Fruit fly (Drosophila melanogaster) whole organism, embryonic: ENCODE data around the gene Trxr1.

ENCODE experiments used
- Ada2b ChIP-seq: fragments of 200-800 bp; sonication (Bioruptor generic); IDR thresholded peaks from 2 replicates; pipeline ENCODE4 v1.3.6; 2022; ENCODE audit warnings: missing biosample characterization, missing genetic modification characterization
- Adf1 ChIP-seq: fragments of 200-800 bp; sonication (Bioruptor generic); IDR thresholded peaks from 2 replicates; pipeline ENCODE4 v1.3.6; 2022; ENCODE audit warnings: missing biosample characterization, missing genetic modification characterization
- Aef1 ChIP-seq: fragments of 200-800 bp; sonication (Bioruptor generic); IDR thresholded peaks from 3 replicates; pipeline ENCODE4 v1.3.6; 2022; ENCODE audit warnings: missing biosample characterization, missing genetic modification characterization
- Antp ChIP-seq: fragments of 200-800 bp; sonication (Bioruptor generic); optimal IDR thresholded peaks from 3 replicates; lab custom pipeline; 2016; ENCODE audit warnings: missing biosample characterization, missing genetic modification characterization
- Blimp-1 ChIP-seq: fragments of 200-800 bp; sonication (Bioruptor generic); optimal IDR thresholded peaks from 3 replicates; lab custom pipeline; 2018; ENCODE audit warnings: missing biosample characterization, missing genetic modification characterization, mild to moderate bottlenecking, moderate library complexity, missing genetic modification reagents
- BtbVII ChIP-seq: fragments of 200-800 bp; sonication (Bioruptor generic); optimal IDR thresholded peaks from 3 replicates; lab custom pipeline; 2017; ENCODE audit warnings: missing biosample characterization, mild to moderate bottlenecking, missing genetic modification characterization
- CG10462 ChIP-seq: fragments of 200-800 bp; sonication (Bioruptor generic); optimal IDR thresholded peaks from 2 replicates; lab custom pipeline; 2016; ENCODE audit warnings: missing biosample characterization, missing genetic modification characterization
- CG12071 ChIP-seq: fragments of 200-800 bp; sonication (Bioruptor generic); optimal IDR thresholded peaks from 3 replicates; lab custom pipeline; 2018; ENCODE audit warnings: missing biosample characterization, mild to moderate bottlenecking, missing genetic modification characterization
- CG13287 ChIP-seq: fragments of 200-800 bp; sonication (Bioruptor generic); IDR thresholded peaks from 2 replicates; pipeline ENCODE4 v1.3.6; 2022; ENCODE audit warnings: missing biosample characterization, missing genetic modification characterization; ENCODE audit not compliant: partially characterized antibody
- CG14014 ChIP-seq: fragments of 200-800 bp; sonication (Bioruptor generic); IDR thresholded peaks from 2 replicates; pipeline ENCODE4 v1.3.6; 2022; ENCODE audit warnings: missing biosample characterization, missing genetic modification characterization
- CG14860 ChIP-seq: fragments of 200-800 bp; sonication (Bioruptor generic); IDR thresholded peaks from 3 replicates; pipeline ENCODE4 v1.3.6; 2022; ENCODE audit warnings: missing biosample characterization, missing genetic modification characterization; ENCODE audit not compliant: partially characterized antibody
- CG17359 ChIP-seq: fragments of 200-800 bp; sonication (Bioruptor generic); optimal IDR thresholded peaks from 3 replicates; lab custom pipeline; 2018; ENCODE audit warnings: missing biosample characterization, mild to moderate bottlenecking, missing genetic modification characterization, moderate library complexity
- CG17802 ChIP-seq: fragments of 200-800 bp; sonication (Bioruptor generic); optimal IDR thresholded peaks from 2 replicates; lab custom pipeline; 2018; ENCODE audit warnings: missing biosample characterization, mild to moderate bottlenecking, missing genetic modification characterization, moderate library complexity
- CG17912 ChIP-seq: fragments of 200-800 bp; sonication (Bioruptor generic); optimal IDR thresholded peaks from 2 replicates; lab custom pipeline; 2018; ENCODE audit warnings: missing biosample characterization, mild to moderate bottlenecking, missing genetic modification characterization
- CG31365 ChIP-seq: fragments of 200-800 bp; sonication (Bioruptor generic); optimal IDR thresholded peaks from 2 replicates; lab custom pipeline; 2018; ENCODE audit warnings: missing biosample characterization, mild to moderate bottlenecking, missing genetic modification characterization
- CG3281 ChIP-seq: fragments of 200-800 bp; sonication (Bioruptor generic); optimal IDR thresholded peaks from 3 replicates; lab custom pipeline; 2017; ENCODE audit warnings: missing biosample characterization, mild to moderate bottlenecking, missing genetic modification characterization
- CG6654 ChIP-seq: fragments of 200-800 bp; sonication (Bioruptor generic); optimal IDR thresholded peaks from 2 replicates; lab custom pipeline; 2017; ENCODE audit warnings: missing biosample characterization, mild to moderate bottlenecking, missing genetic modification characterization
- CG6765 ChIP-seq: fragments of 200-800 bp; sonication (Bioruptor generic); optimal IDR thresholded peaks from 3 replicates; lab custom pipeline; 2017; ENCODE audit warnings: missing biosample characterization, mild to moderate bottlenecking, missing genetic modification characterization
- CG8478 ChIP-seq: fragments of >200 bp; optimal IDR thresholded peaks from 2 replicates; lab custom pipeline; 2018
- Camta ChIP-seq: fragments of 200-800 bp; sonication (Bioruptor generic); optimal IDR thresholded peaks from 2 replicates; lab custom pipeline; 2016; ENCODE audit warnings: missing biosample characterization, missing genetic modification characterization
- Ets65A ChIP-seq: fragments of 200-800 bp; sonication (Bioruptor generic); peaks from one replicate; lab custom pipeline; 2016; ENCODE audit warnings: missing biosample characterization, missing genetic modification characterization
- Fer2 ChIP-seq: fragments of 200-800 bp; sonication (Bioruptor generic); optimal IDR thresholded peaks from 2 replicates; lab custom pipeline; 2018; ENCODE audit warnings: missing biosample characterization, mild to moderate bottlenecking, missing genetic modification characterization, moderate library complexity
- Gsc ChIP-seq: fragments of 200-800 bp; sonication (Bioruptor generic); IDR thresholded peaks from 2 replicates; pipeline ENCODE4 v1.3.6; 2022; ENCODE audit warnings: missing biosample characterization, missing genetic modification characterization
- Jarid2 ChIP-seq: fragments of 200-800 bp; sonication (Bioruptor generic); optimal IDR thresholded peaks from 3 replicates; lab custom pipeline; 2017; ENCODE audit warnings: mild to moderate bottlenecking, missing biosample characterization, missing genetic modification reagents, missing genetic modification characterization
- Neu2 ChIP-seq: fragments of 200-800 bp; sonication (Bioruptor generic); optimal IDR thresholded peaks from 3 replicates; lab custom pipeline; 2016; ENCODE audit warnings: missing biosample characterization, missing genetic modification characterization, borderline replicate concordance
- Nf-YA ChIP-seq: fragments of 200-800 bp; sonication (Bioruptor generic); IDR thresholded peaks from 2 replicates; pipeline ENCODE4 v1.3.6; 2022; ENCODE audit warnings: missing biosample characterization, missing genetic modification characterization
- Opbp ChIP-seq: fragments of 200-800 bp; sonication (Bioruptor generic); IDR thresholded peaks from 3 replicates; pipeline ENCODE4 v1.3.6; 2022; ENCODE audit warnings: missing biosample characterization, missing genetic modification characterization; ENCODE audit not compliant: partially characterized antibody
- Pdp1 ChIP-seq, 2 experiments: fragments of 200-800 bp; sonication (Bioruptor generic); optimal IDR thresholded peaks; 3 replicates each; lab custom pipeline; 2016; ENCODE audit warnings: missing biosample characterization in 2 of 2, missing genetic modification characterization in 2 of 2, mild to moderate bottlenecking in 1 of 2, moderate library complexity in 1 of 2
- Rfx ChIP-seq: fragments of 200-800 bp; sonication (Bioruptor generic); IDR thresholded peaks from 2 replicates; pipeline ENCODE4 v1.3.6; 2022; ENCODE audit warnings: missing biosample characterization, missing genetic modification characterization
- Trl ChIP-seq, 3 experiments: fragments of >200 bp in 2 of 3; fragments of 200-800 bp in 1 of 3; sonication (Bioruptor generic) in 1 of 3; optimal IDR thresholded peaks; 2 replicates in 1 of 3; 3 replicates in 2 of 3; lab custom pipeline; 2016 to 2017; ENCODE audit warnings: missing biosample characterization in 1 of 3, missing genetic modification characterization in 1 of 3
- amos ChIP-seq: fragments of 200-800 bp; sonication (Bioruptor generic); IDR thresholded peaks from 2 replicates; pipeline ENCODE4 v1.3.6; 2022; ENCODE audit warnings: missing biosample characterization, missing genetic modification characterization; ENCODE audit not compliant: partially characterized antibody
- bab2 ChIP-seq: fragments of 200-800 bp; sonication (Bioruptor generic); optimal IDR thresholded peaks from 2 replicates; lab custom pipeline; 2016; ENCODE audit warnings: missing biosample characterization, missing genetic modification characterization
- br ChIP-seq: fragments of >200 bp; optimal IDR thresholded peaks from 2 replicates; lab custom pipeline; 2017
- cad ChIP-seq: fragments of >200 bp; optimal IDR thresholded peaks from 2 replicates; lab custom pipeline; 2017; ENCODE audit warnings: missing biosample characterization, missing genetic modification characterization
- caup ChIP-seq: fragments of 200-800 bp; sonication (Bioruptor generic); optimal IDR thresholded peaks from 3 replicates; lab custom pipeline; 2017; ENCODE audit warnings: missing biosample characterization, mild to moderate bottlenecking, missing genetic modification characterization, moderate library complexity; ENCODE audit not compliant: severe bottlenecking
- chinmo ChIP-seq: fragments of 200-800 bp; sonication (Bioruptor generic); IDR thresholded peaks from 4 replicates; pipeline ENCODE4 v1.3.6; 2022; ENCODE audit warnings: missing biosample characterization, missing genetic modification characterization; ENCODE audit not compliant: partially characterized antibody
- chm ChIP-seq: fragments of 200-800 bp; sonication (Bioruptor generic); IDR thresholded peaks from 2 replicates; pipeline ENCODE4 v1.3.6; 2022; ENCODE audit warnings: missing biosample characterization, missing genetic modification characterization
- ci ChIP-seq: fragments of 200-800 bp; sonication (Bioruptor generic); IDR thresholded peaks from 3 replicates; pipeline ENCODE4 v1.3.6; 2022; ENCODE audit warnings: missing biosample characterization, missing genetic modification characterization
- crol ChIP-seq: fragments of 200-800 bp; sonication (Bioruptor generic); IDR thresholded peaks from 2 replicates; pipeline ENCODE4 v1.3.6; 2022; ENCODE audit warnings: missing biosample characterization, missing genetic modification characterization
- knrl ChIP-seq: fragments of 200-800 bp; sonication (Bioruptor generic); IDR thresholded peaks from 3 replicates; pipeline ENCODE4 v1.3.6; 2022; ENCODE audit warnings: missing biosample characterization, missing genetic modification characterization; ENCODE audit not compliant: partially characterized antibody
- oc ChIP-seq: fragments of 200-800 bp; sonication (Bioruptor generic); optimal IDR thresholded peaks from 2 replicates; lab custom pipeline; 2018; ENCODE audit warnings: missing biosample characterization, mild to moderate bottlenecking, missing genetic modification characterization, moderate library complexity
- pita ChIP-seq: fragments of 200-800 bp; sonication (Bioruptor generic); optimal IDR thresholded peaks from 2 replicates; lab custom pipeline; 2017; ENCODE audit warnings: missing biosample characterization, mild to moderate bottlenecking, missing genetic modification characterization
- usp ChIP-seq: fragments of >200 bp; optimal IDR thresholded peaks from 2 replicates; lab custom pipeline; 2017; ENCODE audit warnings: missing biosample characterization, missing genetic modification characterization
- vfl ChIP-seq: fragments of 200-800 bp; sonication (Bioruptor generic); optimal IDR thresholded peaks from 2 replicates; lab custom pipeline; 2016; ENCODE audit warnings: missing biosample characterization, missing genetic modification characterization
- vvl ChIP-seq: fragments of 200-800 bp; sonication (Bioruptor generic); IDR thresholded peaks from 2 replicates; pipeline ENCODE4 v1.3.6; 2022; ENCODE audit warnings: missing biosample characterization, missing genetic modification characterization
- zf30C ChIP-seq: fragments of 200-800 bp; sonication (Bioruptor generic); optimal IDR thresholded peaks from 3 replicates; lab custom pipeline; 2018; ENCODE audit warnings: missing biosample characterization, mild to moderate bottlenecking, missing genetic modification characterization

Trxr1 gene

DNA sequence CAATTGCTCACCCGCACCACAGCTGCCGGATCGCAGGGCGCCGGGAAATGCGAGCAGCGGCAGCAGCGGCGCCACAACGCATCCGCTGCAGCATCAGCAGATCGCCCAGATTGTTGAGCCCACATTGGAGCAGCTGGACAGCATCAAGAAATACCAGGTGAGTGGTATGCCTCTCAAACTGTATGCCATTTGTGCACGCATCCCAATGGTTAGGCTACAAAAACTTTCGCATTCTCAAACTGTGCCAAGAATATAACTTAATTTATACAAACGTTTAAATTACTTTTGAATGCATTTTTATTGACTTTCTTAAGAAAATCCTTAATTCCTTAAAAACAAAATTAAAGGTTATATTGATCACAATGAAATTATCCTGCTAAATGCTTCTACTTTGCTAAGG, 14.4 kb upstream of the Trxr1 start:
- TF ChIP-seq Opbp, result 0 out of 3 replicates have a peak, but pooled peaks have one; percentile 11
- 0 out of 4 replicates have a peak, but pooled peaks have one; percentile 29 for TF ChIP-seq chinmo (GFP tag; lab: Robert Waterston, UW)
- peak; percentile 11 for TF ChIP-seq CG8478 (lab: Kevin White, UChicago)
- no peak for TF ChIP-seq Blimp-1 (GFP tag; lab: Kevin White, UChicago)
- peak; percentile 85 for TF ChIP-seq cad (GFP tag; lab: Kevin White, UChicago)
- TF ChIP-seq CG14860 (GFP tag; lab: Robert Waterston, UW), result peak; percentile 32; the same call in 1 of the 3 replicates
- peak; percentile 37; the same call in 1 of the 2 replicates for TF ChIP-seq amos (GFP tag; lab: Robert Waterston, UW)
- TF ChIP-seq Ets65A (GFP tag; lab: Kevin White, UChicago), result peak; percentile 53
- no peak for TF ChIP-seq Gsc (GFP tag; lab: Robert Waterston, UW)
- TF ChIP-seq usp (GFP tag; lab: Kevin White, UChicago), result no peak
- no peak for TF ChIP-seq Neu2 (GFP tag; lab: Kevin White, UChicago)
- peak; percentile 98 for TF ChIP-seq CG6654 (GFP tag; lab: Kevin White, UChicago)
- peak; percentile 41; the same call in 1 of the 3 replicates for TF ChIP-seq knrl (GFP tag; lab: Robert Waterston, UW)

dm6 chrX:8229918-8230699, 12.2 kb upstream of the Trxr1 start:
- TF ChIP-seq CG31365 (tag; lab: Kevin White, UChicago) (peak; percentile 59), vfl (GFP tag; lab: Kevin White, UChicago) (no peak), CG13287 (no peak), Jarid2 (GFP tag; lab: Kevin White, UChicago) (peak; percentile 32), Nf-YA (GFP tag; lab: Robert Waterston, UW) (peak; percentile 38; the same call in 1 of the 2 replicates), ci (peak; percentile 75), oc (tag; lab: Kevin White, UChicago) (peak; percentile 46), Ada2b (GFP tag; lab: Robert Waterston, UW) (no peak), crol (GFP tag; lab: Robert Waterston, UW) (peak; percentile 98), Ets65A (GFP tag; lab: Kevin White, UChicago) (no peak), BtbVII (GFP tag; lab: Kevin White, UChicago) (peak; percentile 69), CG14014 (GFP tag; lab: Robert Waterston, UW) (no peak), Aef1 (GFP tag; lab: Robert Waterston, UW) (no peak), Adf1 (peak; percentile 98), caup (GFP tag; lab: Kevin White, UChicago) (peak; percentile 55), vvl (peak; percentile 31; the same call in 1 of the 2 replicates), Fer2 (tag; lab: Kevin White, UChicago) (no peak), usp (GFP tag; lab: Kevin White, UChicago) (no peak), br (lab: Kevin White, UChicago) (no peak), CG12071 (GFP tag; lab: Kevin White, UChicago) (peak; percentile 83), chm (GFP tag; lab: Robert Waterston, UW) (peak; percentile 54; the same call in 1 of the 2 replicates), bab2 (GFP tag; lab: Kevin White, UChicago) (peak; percentile 61), Rfx (GFP tag; lab: Robert Waterston, UW) (0 out of 2 replicates have a peak, but pooled peaks have one; percentile 3), CG17802 (tag; lab: Kevin White, UChicago) (peak; percentile 8), Trl (optimal IDR thresholded peaks at IDR 0.05; lab: Kevin White, UChicago) (peak; percentile 31 to 39), Trl (GFP tag; optimal IDR thresholded peaks at IDR 0.05; lab: Kevin White, UChicago) (peak; percentile 45), CG17912 (GFP tag; lab: Kevin White, UChicago) (no peak), CG3281 (GFP tag; lab: Kevin White, UChicago) (peak; percentile 46), CG6765 (GFP tag; lab: Kevin White, UChicago) (peak; percentile 27), Pdp1 (GFP tag; optimal IDR thresholded peaks at IDR 0.05; lab: Kevin White, UChicago) (peak in 1 of 2 experiments; percentile 31), zf30C (no peak), CG10462 (peak; percentile 31), Antp (GFP tag; lab: Kevin White, UChicago) (peak; percentile 16), Camta (GFP tag; lab: Kevin White, UChicago) (peak; percentile 43), pita (GFP tag; lab: Kevin White, UChicago) (no peak), CG17359 (tag; lab: Kevin White, UChicago) (peak; percentile 52)
